Fruit fly (Drosophila melanogaster) whole organism, embryonic: ENCODE results near the gene CG14212.

ENCODE experiments used
- Bgb ChIP-seq: fragments of 200-800 bp; sonication (Bioruptor generic); IDR thresholded peaks from 2 replicates; pipeline ENCODE4 v1.3.6; 2022; ENCODE audit warnings: missing biosample characterization, missing genetic modification characterization; ENCODE audit not compliant: partially characterized antibody
- CG10267 ChIP-seq: fragments of 200-800 bp; sonication (Bioruptor generic); optimal IDR thresholded peaks from 2 replicates; lab custom pipeline; 2018; ENCODE audit warnings: missing biosample characterization, mild to moderate bottlenecking, missing genetic modification characterization, moderate library complexity
- CG10654 ChIP-seq: fragments of 200-800 bp; sonication (Bioruptor generic); optimal IDR thresholded peaks from 2 replicates; lab custom pipeline; 2016; ENCODE audit warnings: missing biosample characterization, missing genetic modification characterization
- CG12942 ChIP-seq: fragments of 200-800 bp; sonication (Bioruptor generic); optimal IDR thresholded peaks from 3 replicates; lab custom pipeline; 2016; ENCODE audit warnings: missing biosample characterization, missing genetic modification characterization
- CG13287 ChIP-seq: fragments of 200-800 bp; sonication (Bioruptor generic); IDR thresholded peaks from 2 replicates; pipeline ENCODE4 v1.3.6; 2022; ENCODE audit warnings: missing biosample characterization, missing genetic modification characterization; ENCODE audit not compliant: partially characterized antibody
- CG14860 ChIP-seq: fragments of 200-800 bp; sonication (Bioruptor generic); IDR thresholded peaks from 3 replicates; pipeline ENCODE4 v1.3.6; 2022; ENCODE audit warnings: missing biosample characterization, missing genetic modification characterization; ENCODE audit not compliant: partially characterized antibody
- CG15514 ChIP-seq: fragments of 200-800 bp; sonication (Bioruptor generic); optimal IDR thresholded peaks from 3 replicates; lab custom pipeline; 2017; ENCODE audit warnings: missing biosample characterization, missing genetic modification characterization, mild to moderate bottlenecking, moderate library complexity, missing genetic modification reagents
- CG16813 ChIP-seq: fragments of 200-800 bp; sonication (Bioruptor generic); IDR thresholded peaks from 3 replicates; pipeline ENCODE4 v1.3.6; 2022; ENCODE audit warnings: missing biosample characterization, missing genetic modification characterization; ENCODE audit not compliant: partially characterized antibody
- CG17568 ChIP-seq: fragments of 200-800 bp; sonication (Bioruptor generic); optimal IDR thresholded peaks from 2 replicates; lab custom pipeline; 2018; ENCODE audit warnings: missing biosample characterization, mild to moderate bottlenecking, missing genetic modification characterization, moderate library complexity
- CG18011 ChIP-seq: fragments of 200-800 bp; sonication (Bioruptor generic); optimal IDR thresholded peaks from 2 replicates; lab custom pipeline; 2017; ENCODE audit warnings: missing biosample characterization, missing genetic modification characterization, mild to moderate bottlenecking, moderate library complexity, missing genotype
- CG2116 ChIP-seq: fragments of 200-800 bp; sonication (Bioruptor generic); optimal IDR thresholded peaks from 3 replicates; lab custom pipeline; 2018; ENCODE audit warnings: missing biosample characterization, mild to moderate bottlenecking, missing genetic modification characterization
- CG2199 ChIP-seq: fragments of 200-800 bp; sonication (Bioruptor generic); IDR thresholded peaks from 3 replicates; pipeline ENCODE4 v1.3.6; 2022; ENCODE audit warnings: missing biosample characterization, missing genetic modification characterization
- CG30431 ChIP-seq: fragments of 200-800 bp; sonication (Bioruptor generic); optimal IDR thresholded peaks from 2 replicates; lab custom pipeline; 2017; ENCODE audit warnings: missing biosample characterization, missing genetic modification characterization
- CG31441 ChIP-seq: fragments of 200-800 bp; sonication (Bioruptor generic); IDR thresholded peaks from 2 replicates; pipeline ENCODE4 v1.3.6; 2022; ENCODE audit warnings: missing biosample characterization, missing genetic modification characterization
- CG34224 ChIP-seq: fragments of 200-800 bp; sonication (Bioruptor generic); IDR thresholded peaks from 3 replicates; pipeline ENCODE4 v1.3.6; 2022; ENCODE audit warnings: missing biosample characterization, missing genetic modification characterization; ENCODE audit not compliant: partially characterized antibody
- CG42726 ChIP-seq: fragments of 200-800 bp; sonication (Bioruptor generic); IDR thresholded peaks from 2 replicates; pipeline ENCODE4 v1.3.6; 2022; ENCODE audit warnings: missing biosample characterization, missing genetic modification characterization; ENCODE audit not compliant: partially characterized antibody
- CG4404 ChIP-seq: fragments of 200-800 bp; sonication (Bioruptor generic); IDR thresholded peaks from 2 replicates; pipeline ENCODE4 v1.3.6; 2022; ENCODE audit warnings: missing biosample characterization, missing genetic modification characterization
- CG6765 ChIP-seq: fragments of 200-800 bp; sonication (Bioruptor generic); optimal IDR thresholded peaks from 3 replicates; lab custom pipeline; 2017; ENCODE audit warnings: missing biosample characterization, mild to moderate bottlenecking, missing genetic modification characterization
- CG6791 ChIP-seq: fragments of 200-800 bp; sonication (Bioruptor generic); IDR thresholded peaks from 3 replicates; pipeline ENCODE4 v1.3.6; 2022; ENCODE audit warnings: missing biosample characterization, missing genetic modification characterization; ENCODE audit not compliant: partially characterized antibody
- CG8478 ChIP-seq: fragments of >200 bp; optimal IDR thresholded peaks from 2 replicates; lab custom pipeline; 2018
- Dfd ChIP-seq, 2 experiments: fragments of >200 bp; optimal IDR thresholded peaks; 2 replicates each; lab custom pipeline; 2017; ENCODE audit warnings: missing biosample characterization in 2 of 2, missing genetic modification characterization in 2 of 2
- Dref ChIP-seq: fragments of 200-800 bp; sonication (Bioruptor generic); IDR thresholded peaks from 2 replicates; pipeline ENCODE4 v1.3.6; 2022; ENCODE audit warnings: missing biosample characterization, missing genetic modification characterization
- E2f2 ChIP-seq: fragments of 200-800 bp; sonication (Bioruptor generic); IDR thresholded peaks from 2 replicates; pipeline ENCODE4 v1.3.6; 2022; ENCODE audit warnings: missing biosample characterization, missing genetic modification characterization
- ERR ChIP-seq: fragments of 200-800 bp; sonication (Bioruptor generic); optimal IDR thresholded peaks from 2 replicates; lab custom pipeline; 2016; ENCODE audit warnings: missing biosample characterization, missing genetic modification characterization
- Ets97D ChIP-seq: fragments of 200-800 bp; sonication (Bioruptor generic); optimal IDR thresholded peaks from 3 replicates; lab custom pipeline; 2016; ENCODE audit warnings: missing biosample characterization, missing genetic modification characterization
- Fer1 ChIP-seq: fragments of 200-800 bp; sonication (Bioruptor generic); optimal IDR thresholded peaks from 2 replicates; lab custom pipeline; 2017; ENCODE audit warnings: missing biosample characterization, mild to moderate bottlenecking, missing genetic modification characterization
- HLH4C ChIP-seq: fragments of 200-800 bp; sonication (Bioruptor generic); IDR thresholded peaks from 3 replicates; pipeline ENCODE4 v1.3.6; 2022; ENCODE audit warnings: missing biosample characterization, missing genetic modification characterization; ENCODE audit not compliant: partially characterized antibody
- Scr ChIP-seq: fragments of 200-800 bp; sonication (Bioruptor generic); IDR thresholded peaks from 2 replicates; pipeline ENCODE4 v1.3.6; 2022; ENCODE audit warnings: missing biosample characterization, missing genetic modification characterization; ENCODE audit not compliant: partially characterized antibody
- Sox100B ChIP-seq: fragments of 200-800 bp; sonication (Bioruptor generic); optimal IDR thresholded peaks from 3 replicates; lab custom pipeline; 2018; ENCODE audit warnings: missing biosample characterization, mild to moderate bottlenecking, missing genetic modification characterization
- Sox102F ChIP-seq: fragments of 200-800 bp; sonication (Bioruptor generic); optimal IDR thresholded peaks from 2 replicates; lab custom pipeline; 2018; ENCODE audit warnings: missing biosample characterization, mild to moderate bottlenecking, missing genetic modification characterization, moderate library complexity
- emc ChIP-seq: fragments of 200-800 bp; sonication (Bioruptor generic); optimal IDR thresholded peaks from 2 replicates; lab custom pipeline; 2016; ENCODE audit warnings: missing biosample characterization, missing genetic modification characterization
- exex ChIP-seq: fragments of 200-800 bp; sonication (Bioruptor generic); optimal IDR thresholded peaks from 4 replicates; lab custom pipeline; 2018; ENCODE audit warnings: missing biosample characterization, mild to moderate bottlenecking, missing genetic modification characterization, moderate library complexity
- eyg ChIP-seq: fragments of 200-800 bp; sonication (Bioruptor generic); optimal IDR thresholded peaks from 3 replicates; lab custom pipeline; 2016; ENCODE audit warnings: missing biosample characterization, missing genetic modification characterization
- ftz-f1 ChIP-seq: fragments of 200-800 bp; sonication (Bioruptor generic); optimal IDR thresholded peaks from 2 replicates; lab custom pipeline; 2016; ENCODE audit warnings: missing biosample characterization, missing genetic modification characterization
- gsb-n ChIP-seq: fragments of 200-800 bp; sonication (Bioruptor generic); optimal IDR thresholded peaks from 3 replicates; lab custom pipeline; 2018; ENCODE audit warnings: missing biosample characterization, mild to moderate bottlenecking, missing genetic modification characterization
- hb ChIP-seq: fragments of 200-800 bp; sonication (Bioruptor generic); IDR thresholded peaks from 3 replicates; pipeline ENCODE4 v1.3.6; 2022; ENCODE audit warnings: missing biosample characterization, missing genetic modification characterization; ENCODE audit not compliant: partially characterized antibody
- kni ChIP-seq: fragments of 200-800 bp; sonication (Bioruptor generic); optimal IDR thresholded peaks from 3 replicates; lab custom pipeline; 2017; ENCODE audit warnings: mild to moderate bottlenecking, missing biosample characterization, missing genetic modification reagents, missing genetic modification characterization
- knrl ChIP-seq: fragments of 200-800 bp; sonication (Bioruptor generic); IDR thresholded peaks from 3 replicates; pipeline ENCODE4 v1.3.6; 2022; ENCODE audit warnings: missing biosample characterization, missing genetic modification characterization; ENCODE audit not compliant: partially characterized antibody
- mld ChIP-seq: fragments of 200-800 bp; sonication (Bioruptor generic); IDR thresholded peaks from 3 replicates; pipeline ENCODE4 v1.3.6; 2022; ENCODE audit warnings: missing biosample characterization, missing genetic modification characterization; ENCODE audit not compliant: partially characterized antibody
- nerfin-2 ChIP-seq: fragments of 200-800 bp; sonication (Bioruptor generic); IDR thresholded peaks from 2 replicates; pipeline ENCODE4 v1.3.6; 2022; ENCODE audit warnings: missing biosample characterization, missing genetic modification characterization; ENCODE audit not compliant: partially characterized antibody
- peb ChIP-seq: fragments of 200-800 bp; sonication (Bioruptor generic); IDR thresholded peaks from 2 replicates; pipeline ENCODE4 v1.3.6; 2022; ENCODE audit warnings: missing biosample characterization, missing genetic modification characterization
- sens ChIP-seq: fragments of 200-800 bp; sonication (Bioruptor generic); peaks from one replicate; lab custom pipeline; 2016; ENCODE audit warnings: missing biosample characterization, missing genetic modification characterization
- slou ChIP-seq: fragments of 200-800 bp; sonication (Bioruptor generic); optimal IDR thresholded peaks from 3 replicates; lab custom pipeline; 2016; ENCODE audit warnings: missing biosample characterization, missing genetic modification characterization
- sna ChIP-seq: fragments of 200-800 bp; sonication (Bioruptor generic); IDR thresholded peaks from 2 replicates; pipeline ENCODE4 v1.3.6; 2022; ENCODE audit warnings: missing biosample characterization, missing genetic modification characterization; ENCODE audit not compliant: partially characterized antibody
- tna ChIP-seq: fragments of 200-800 bp; sonication (Bioruptor generic); IDR thresholded peaks from 2 replicates; pipeline ENCODE4 v1.3.6; 2022; ENCODE audit warnings: missing biosample characterization, missing genetic modification characterization; ENCODE audit not compliant: partially characterized antibody
- vnd ChIP-seq: fragments of 200-800 bp; sonication (Bioruptor generic); IDR thresholded peaks from 3 replicates; pipeline ENCODE4 v1.3.6; 2022; ENCODE audit warnings: missing biosample characterization, missing genetic modification characterization; ENCODE audit not compliant: partially characterized antibody

Gene CG14212

dm6 chrX:19579648-19580301 is 45.7 kb upstream of the CG14212 start, which contains the start of gene Tao (continued):
- TF ChIP-seq CG10267 (tag; lab: Kevin White, UChicago) (peak; percentile 37), Fer1 (GFP tag; lab: Kevin White, UChicago) (no peak), CG4404 (no peak), ftz-f1 (no peak), hb (GFP tag; lab: Robert Waterston, UW) (peak; percentile 86), knrl (GFP tag; lab: Robert Waterston, UW) (peak; percentile 90), CG13287 (peak; percentile 83), tna (GFP tag; lab: Robert Waterston, UW) (peak; percentile 52; the same call in 1 of the 2 replicates), CG15514 (GFP tag; lab: Kevin White, UChicago) (peak; percentile 37), Dref (GFP tag; lab: Robert Waterston, UW) (peak; percentile 55), CG2116 (GFP tag; lab: Kevin White, UChicago) (peak; percentile 82), CG34224 (peak; percentile 82), E2f2 (GFP tag; lab: Robert Waterston, UW) (peak; percentile 80)

dm6 chrX:19581881-19582280 is 43.6 kb upstream of the CG14212 start, which contains the start of gene CG14218:
Gene CG14218, minus strand, starts transcription at chrX:19581981.
- peak; percentile 30 for TF ChIP-seq exex (tag; lab: Kevin White, UChicago)
- peak; percentile 35 for TF ChIP-seq sens (GFP tag; lab: Kevin White, UChicago)
- no peak for TF ChIP-seq CG31441 (GFP tag; lab: Robert Waterston, UW)
- TF ChIP-seq, all 482 proteins: peak for 2

dm6 chrX:19582732-19583131 is 42.8 kb upstream of the CG14212 start:
- 0 out of 3 replicates have a peak, but pooled peaks have one; percentile 24 for TF ChIP-seq mld (GFP tag; lab: Robert Waterston, UW)
- TF ChIP-seq nerfin-2 (GFP tag; lab: Robert Waterston, UW) = peak; percentile 52
- TF ChIP-seq CG16813 (GFP tag; lab: Robert Waterston, UW) = peak; percentile 53; the same call in 1 of the 3 replicates
- peak; percentile 65 for TF ChIP-seq HLH4C (GFP tag; lab: Robert Waterston, UW)
- TF ChIP-seq Bgb = peak; percentile 33; the same call in 1 of the 2 replicates
- no peak for TF ChIP-seq eyg (GFP tag; lab: Kevin White, UChicago)
- TF ChIP-seq CG14860 (GFP tag; lab: Robert Waterston, UW) = peak; percentile 49; the same call in 1 of the 3 replicates
- TF ChIP-seq CG10654 = no peak
- peak; percentile 51; the same call in 2 of the 3 replicates for TF ChIP-seq vnd
- no peak for TF ChIP-seq emc (GFP tag; lab: Kevin White, UChicago)
- TF ChIP-seq sna = peak; percentile 47; the same call in 1 of the 2 replicates
- TF ChIP-seq CG12942 (GFP tag; lab: Kevin White, UChicago) = no peak
- TF ChIP-seq CG2199 (GFP tag; lab: Robert Waterston, UW) = no peak
- TF ChIP-seq peb (GFP tag; lab: Robert Waterston, UW) = no peak
- no peak for TF ChIP-seq slou
- 0 out of 3 replicates have a peak, but pooled peaks have one; percentile 35 for TF ChIP-seq CG6791
- peak; percentile 35; the same call in 1 of the 2 replicates for TF ChIP-seq Scr

- no peak for TF ChIP-seq CG30431
- no peak for TF ChIP-seq ERR (GFP tag; lab: Kevin White, UChicago)
- no peak for TF ChIP-seq CG18011 (GFP tag; lab: Kevin White, UChicago)
- no peak for TF ChIP-seq CG17568 (GFP tag; lab: Kevin White, UChicago)
- TF ChIP-seq Ets97D (GFP tag; lab: Kevin White, UChicago) = no peak
- no peak for TF ChIP-seq CG42726 (GFP tag; lab: Robert Waterston, UW)
- no peak for TF ChIP-seq Dfd (GFP tag; optimal IDR thresholded peaks at IDR 0.05; lab: Kevin White, UChicago)
- TF ChIP-seq CG8478 (lab: Kevin White, UChicago) = no peak
- TF ChIP-seq CG6765 (GFP tag; lab: Kevin White, UChicago) = no peak
- TF ChIP-seq Sox102F (GFP tag; lab: Kevin White, UChicago) = no peak
- TF ChIP-seq kni (GFP tag; lab: Kevin White, UChicago) = no peak
- no peak for TF ChIP-seq gsb-n (tag; lab: Kevin White, UChicago)
- TF ChIP-seq Sox100B (GFP tag; lab: Kevin White, UChicago) = no peak
Measured at dm6 chrX:19583317-19583716, 42.2 kb upstream of the CG14212 start, which contains the start of gene CG14204. Gene CG14204, plus strand, starts transcription at chrX:19583617.
